Worm (Caenorhabditis elegans) whole organism, young adult: Measurements from ENCODE around the gene nhr-60.

Experiments
- K11D2.4 ChIP-seq: fragments of 200-800 bp; sonication (Bioruptor generic); IDR thresholded peaks from 2 replicates; pipeline ENCODE4 v1.3.6; 2022; ENCODE audit warnings: missing genetic modification reagents, missing genetic modification characterization, missing compliant biosample characterization
- hlh-26 ChIP-seq: fragments of 200-800 bp; sonication (Bioruptor generic); conservative IDR thresholded peaks from 2 replicates; pipeline ENCODE4 v1.3.6; 2022; ENCODE audit warnings: missing genetic modification reagents, missing genetic modification characterization, missing compliant biosample characterization
- let-526 ChIP-seq: fragments of 200-800 bp; sonication (Bioruptor generic); IDR thresholded peaks from 2 replicates; pipeline ENCODE4 v1.3.6; 2022; ENCODE audit warnings: missing genetic modification reagents, missing genetic modification characterization, missing compliant biosample characterization
- mes-4 ChIP-seq: sonication (generic microtip); optimal IDR thresholded peaks from 2 replicates; lab custom pipeline; 2016; ENCODE audit warnings: missing genotype, missing genetic modification characterization, missing compliant biosample characterization
- unc-62 ChIP-seq: fragments of 150-350 bp; optimal IDR thresholded peaks from 2 replicates; lab custom pipeline; 2014; ENCODE audit warnings: missing biosample characterization, missing genetic modification reagents, missing genetic modification characterization
- ztf-28 ChIP-seq: fragments of 200-800 bp; sonication (Bioruptor generic); IDR thresholded peaks from 2 replicates; pipeline ENCODE4 v1.3.6; 2022; ENCODE audit warnings: missing genetic modification reagents, missing genetic modification characterization, missing compliant biosample characterization

- TF ChIP-seq K11D2.4, result no peak
- TF ChIP-seq mes-4 (tag; lab: Kevin White, UChicago), result no peak
- TF ChIP-seq unc-62, result no peak
- no peak for TF ChIP-seq let-526
- no peak for TF ChIP-seq ztf-28 (GFP tag; lab: Robert Waterston, UW)
- TF ChIP-seq hlh-26 (GFP tag; lab: Robert Waterston, UW), result no peak
These were observed 4.0 kb downstream of the nhr-60 start, which contains the start of gene F57A10.4 for ce11 chrV:15769072-15769471.
